Worm (Caenorhabditis elegans) whole organism, mixed stage, embryonic: Measurements from ENCODE around the gene math-45.

ENCODE experiments used
- M03D4.4 ChIP-seq: sonication (generic microtip); optimal IDR thresholded peaks from 2 replicates; lab custom pipeline; 2017; ENCODE audit warnings: mild to moderate bottlenecking, missing genetic modification characterization, missing compliant biosample characterization
- blmp-1 ChIP-seq: fragments of 150-350 bp; optimal IDR thresholded peaks from 2 replicates; lab custom pipeline; 2014; ENCODE audit warnings: missing biosample characterization, missing genetic modification characterization
- ceh-43 ChIP-seq: fragments of 200-800 bp; sonication (Bioruptor generic); optimal IDR thresholded peaks from 2 replicates; lab custom pipeline; 2018; ENCODE audit warnings: mild to moderate bottlenecking, missing genetic modification characterization, moderate library complexity, missing compliant biosample characterization
- ceh-83 ChIP-seq: fragments of 200-800 bp; sonication (Bioruptor generic); optimal IDR thresholded peaks from 2 replicates; lab custom pipeline; 2018; ENCODE audit warnings: mild to moderate bottlenecking, missing genetic modification characterization, missing compliant biosample characterization
- ces-1 ChIP-seq: fragments of 150-350 bp; optimal IDR thresholded peaks from 2 replicates; lab custom pipeline; 2014; ENCODE audit warnings: missing biosample characterization, missing genetic modification reagents, missing genetic modification characterization
- cnd-1 ChIP-seq: fragments of 200-800 bp; sonication (Bioruptor generic); optimal IDR thresholded peaks from 2 replicates; lab custom pipeline; 2018; ENCODE audit warnings: mild to moderate bottlenecking, missing genetic modification characterization, missing compliant biosample characterization
- drap-1 ChIP-seq: fragments of 200-800 bp; sonication (Bioruptor generic); optimal IDR thresholded peaks from 3 replicates; lab custom pipeline; 2018; ENCODE audit warnings: mild to moderate bottlenecking, missing genetic modification characterization, missing compliant biosample characterization
- elt-1 ChIP-seq: sonication (generic microtip); optimal IDR thresholded peaks from 2 replicates; lab custom pipeline; 2017; ENCODE audit warnings: missing genetic modification characterization, mild to moderate bottlenecking, missing compliant biosample characterization, antibody characterized with exemption, moderate library complexity, borderline replicate concordance; ENCODE audit not compliant: insufficient read depth
- elt-3 ChIP-seq: fragments of 150-350 bp; optimal IDR thresholded peaks from 2 replicates; lab custom pipeline; 2014; ENCODE audit warnings: missing biosample characterization, missing genetic modification characterization
- hlh-1 ChIP-seq: fragments of 150-350 bp; optimal IDR thresholded peaks from 2 replicates; lab custom pipeline; 2014; ENCODE audit warnings: missing biosample characterization, missing genetic modification reagents, missing genetic modification characterization
- lin-13 ChIP-seq: fragments of 150-350 bp; optimal IDR thresholded peaks from 2 replicates; lab custom pipeline; 2014; ENCODE audit warnings: missing biosample characterization, missing genetic modification characterization
- lin-32 ChIP-seq: fragments of 200-800 bp; sonication (Bioruptor generic); optimal IDR thresholded peaks from 2 replicates; lab custom pipeline; 2018; ENCODE audit warnings: mild to moderate bottlenecking, missing genetic modification characterization, missing compliant biosample characterization
- lsy-2 ChIP-seq: fragments of 150-350 bp; optimal IDR thresholded peaks from 2 replicates; lab custom pipeline; 2014; ENCODE audit warnings: missing biosample characterization, missing genetic modification characterization
- mab-5 ChIP-seq: fragments of 150-350 bp; optimal IDR thresholded peaks from 2 replicates; lab custom pipeline; 2014; ENCODE audit warnings: missing biosample characterization, missing genetic modification characterization
- mep-1 ChIP-seq: fragments of 150-350 bp; optimal IDR thresholded peaks from 2 replicates; lab custom pipeline; 2017; ENCODE audit warnings: missing biosample characterization, missing genetic modification reagents, missing genetic modification characterization, inconsistent platforms
- mls-2 ChIP-seq: sonication (generic microtip); optimal IDR thresholded peaks from 2 replicates; lab custom pipeline; 2016; ENCODE audit warnings: mild to moderate bottlenecking, missing genetic modification characterization, moderate library complexity, missing compliant biosample characterization
- nhr-12 ChIP-seq: fragments of 150-350 bp; optimal IDR thresholded peaks from 2 replicates; lab custom pipeline; 2014; ENCODE audit warnings: missing biosample characterization, missing genetic modification characterization
- nhr-2 ChIP-seq: fragments of 150-350 bp; optimal IDR thresholded peaks from 2 replicates; lab custom pipeline; 2014; ENCODE audit warnings: missing biosample characterization, missing genetic modification characterization
- nhr-237 ChIP-seq: fragments of 150-350 bp; optimal IDR thresholded peaks from 2 replicates; lab custom pipeline; 2014; ENCODE audit warnings: missing biosample characterization, missing genetic modification characterization
- nhr-28 ChIP-seq: fragments of 150-350 bp; optimal IDR thresholded peaks from 2 replicates; lab custom pipeline; 2014; ENCODE audit warnings: missing biosample characterization, missing genetic modification characterization
- nhr-76 ChIP-seq: sonication (generic microtip); optimal IDR thresholded peaks from 2 replicates; lab custom pipeline; 2017; ENCODE audit warnings: missing biosample characterization, missing genetic modification characterization
- sem-2 ChIP-seq: fragments of 200-800 bp; sonication (Bioruptor generic); optimal IDR thresholded peaks from 2 replicates; lab custom pipeline; 2018; ENCODE audit warnings: mild to moderate bottlenecking, missing genetic modification characterization, missing compliant biosample characterization
- sptf-1 ChIP-seq: sonication (generic microtip); optimal IDR thresholded peaks from 2 replicates; lab custom pipeline; 2017; ENCODE audit warnings: mild to moderate bottlenecking, missing genetic modification characterization, moderate library complexity, missing compliant biosample characterization
- tbx-8 ChIP-seq: fragments of 200-800 bp; sonication (Bioruptor generic); optimal IDR thresholded peaks from 2 replicates; lab custom pipeline; 2018; ENCODE audit warnings: mild to moderate bottlenecking, missing genetic modification characterization, moderate library complexity, missing compliant biosample characterization
- unc-120 ChIP-seq: sonication (generic microtip); optimal IDR thresholded peaks from 2 replicates; lab custom pipeline; 2017; ENCODE audit warnings: missing genetic modification characterization, missing compliant biosample characterization; ENCODE audit not compliant: poor library complexity, severe bottlenecking
- unc-62 ChIP-seq: fragments of 150-350 bp; optimal IDR thresholded peaks from 2 replicates; lab custom pipeline; 2014; ENCODE audit warnings: missing biosample characterization, missing genetic modification reagents, missing genetic modification characterization
- zip-8 ChIP-seq: fragments of 150-350 bp; optimal IDR thresholded peaks from 2 replicates; lab custom pipeline; 2014; ENCODE audit warnings: missing biosample characterization, missing genetic modification characterization
- ztf-11 ChIP-seq: fragments of 150-350 bp; optimal IDR thresholded peaks from 2 replicates; lab custom pipeline; 2014; ENCODE audit warnings: missing biosample characterization, missing genetic modification characterization

Gene math-45

DNA sequence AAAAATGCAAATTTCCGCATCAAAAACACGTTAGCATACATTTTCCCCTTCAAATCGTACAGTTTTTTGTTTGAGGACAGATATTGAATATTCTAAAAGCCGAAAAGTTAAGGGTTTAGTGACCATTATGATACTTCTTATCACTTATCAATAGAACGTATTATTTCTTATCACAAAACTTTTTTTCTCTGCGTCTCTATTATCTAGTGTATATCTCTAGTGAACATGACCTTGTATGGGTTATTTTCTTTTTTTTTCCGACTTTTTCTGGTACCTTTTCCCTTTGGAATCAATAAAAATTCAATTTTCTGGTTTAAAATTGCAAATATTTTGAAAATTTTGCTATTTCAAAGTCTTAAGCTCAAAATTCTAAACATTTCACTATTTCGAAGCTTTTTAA is 13.6 kb downstream of the math-45 start:
- no peak for TF ChIP-seq mab-5 (tag; lab: Kevin White, UChicago)
- no peak for TF ChIP-seq nhr-28 (tag; lab: Kevin White, UChicago)
- TF ChIP-seq mls-2: no peak
- TF ChIP-seq elt-1 (tag; lab: Kevin White, UChicago): no peak
- no peak for TF ChIP-seq elt-3 (tag; lab: Kevin White, UChicago)
- TF ChIP-seq cnd-1 (tag; lab: Kevin White, UChicago): no peak
- no peak for TF ChIP-seq sem-2 (GFP tag; lab: Kevin White, UChicago)
- no peak for TF ChIP-seq nhr-237
- TF ChIP-seq nhr-12 (tag; lab: Kevin White, UChicago): no peak
- TF ChIP-seq blmp-1 (tag; lab: Kevin White, UChicago): no peak

DNA sequence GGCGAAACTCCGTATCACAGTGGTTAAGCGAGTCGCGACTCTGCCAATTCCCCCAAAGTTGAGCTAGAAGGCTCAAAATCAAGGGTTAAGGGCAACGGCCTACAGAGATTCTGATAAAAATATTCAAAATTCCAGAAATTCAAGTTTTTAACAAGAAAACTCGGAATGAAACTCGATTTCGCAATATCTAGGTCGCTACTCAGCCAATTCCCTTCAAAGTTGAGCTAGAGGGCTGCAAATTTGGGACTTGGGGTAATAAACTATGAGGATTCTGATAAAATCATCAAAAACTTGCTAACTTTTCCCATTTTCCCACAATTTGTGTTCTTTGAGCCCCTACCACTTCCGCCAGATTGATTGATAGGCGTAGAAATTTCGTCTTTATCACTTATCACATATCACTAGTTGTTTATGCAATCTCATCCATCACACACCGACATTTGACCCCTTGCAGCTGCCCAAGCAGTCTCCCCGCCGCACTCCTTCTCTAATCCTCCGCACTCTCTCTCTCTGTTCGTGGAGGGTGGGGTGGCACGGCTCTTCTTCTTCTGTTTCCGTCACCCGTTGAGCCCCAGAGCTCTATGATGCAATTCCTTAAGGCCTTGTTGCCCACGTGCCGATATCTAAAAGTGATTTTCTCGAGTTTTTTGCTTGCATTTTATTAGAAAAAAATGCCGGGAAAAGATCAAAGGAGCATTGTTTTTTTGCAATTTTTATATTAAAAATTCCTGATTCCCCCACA is 15.5 kb downstream of the math-45 start:
- TF ChIP-seq lsy-2 (peak; percentile 8), sptf-1 (tag; lab: Kevin White, UChicago) (peak; percentile 48), ceh-83 (GFP tag; lab: Kevin White, UChicago) (no peak), tbx-8 (no peak), hlh-1 (tag; lab: Kevin White, UChicago) (peak; percentile 89), unc-62 (GFP tag; lab: Kevin White, UChicago) (peak; percentile 96), zip-8 (tag; lab: Kevin White, UChicago) (peak; percentile 12), M03D4.4 (tag; lab: Kevin White, UChicago) (peak; percentile 17), lin-32 (GFP tag; lab: Kevin White, UChicago) (peak; percentile 31), unc-120 (tag; lab: Kevin White, UChicago) (peak; percentile 73)

DNA sequence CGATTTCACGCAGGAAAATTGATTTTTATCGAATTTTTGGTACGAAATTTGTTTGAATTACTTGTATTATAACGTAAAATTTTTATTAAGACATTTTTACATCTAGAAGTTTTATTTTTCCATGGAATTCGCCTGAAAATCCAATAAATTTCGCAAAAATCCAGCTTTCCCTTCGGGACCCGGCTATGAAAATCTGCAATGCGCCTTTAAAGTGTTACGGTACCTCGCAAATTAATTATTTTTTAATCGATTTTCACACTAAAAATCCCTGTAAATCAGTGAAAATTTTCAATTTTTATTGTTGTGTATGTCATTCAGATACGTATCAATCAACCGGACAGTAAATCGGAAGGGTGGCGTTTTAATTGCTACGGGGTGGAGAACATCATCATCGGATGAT is 16.3 kb downstream of the math-45 start:
- TF ChIP-seq unc-62 (GFP tag; lab: Kevin White, UChicago): peak; percentile 9
- no peak for TF ChIP-seq lin-13

DNA sequence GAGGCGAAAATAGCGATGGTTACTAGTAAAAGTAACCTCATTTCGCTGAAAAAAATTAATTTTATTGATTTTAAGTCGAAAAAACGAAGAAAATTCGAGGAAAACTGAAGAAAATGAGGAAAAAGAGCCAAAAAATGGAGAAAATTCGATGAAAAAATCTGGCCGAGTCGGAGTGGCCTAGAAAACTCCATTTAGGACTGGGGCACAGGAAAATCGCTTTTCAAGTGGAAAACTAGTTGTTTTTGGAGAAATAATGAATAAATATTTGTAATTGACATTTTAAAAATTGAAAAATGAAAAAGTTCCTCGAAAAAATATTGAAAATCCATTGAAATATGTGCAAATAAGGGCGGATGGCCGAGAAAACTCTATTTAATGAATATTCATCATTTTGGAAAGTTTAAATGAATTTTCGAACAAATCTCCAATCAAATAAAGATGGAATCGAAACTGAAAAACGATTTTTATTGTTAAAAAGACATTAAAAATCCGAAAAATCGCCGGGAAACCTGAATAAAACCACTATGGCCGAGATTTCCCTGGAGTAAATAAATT is 16.9 kb downstream of the math-45 start, which contains the start of gene emc-1:
Gene emc-1 (minus strand): TSS at position 45 of the 555 bp plus-strand sequence.
- TF ChIP-seq unc-120 (tag; lab: Kevin White, UChicago) (no peak), ces-1 (GFP tag; lab: Kevin White, UChicago) (peak; percentile 75)

DNA sequence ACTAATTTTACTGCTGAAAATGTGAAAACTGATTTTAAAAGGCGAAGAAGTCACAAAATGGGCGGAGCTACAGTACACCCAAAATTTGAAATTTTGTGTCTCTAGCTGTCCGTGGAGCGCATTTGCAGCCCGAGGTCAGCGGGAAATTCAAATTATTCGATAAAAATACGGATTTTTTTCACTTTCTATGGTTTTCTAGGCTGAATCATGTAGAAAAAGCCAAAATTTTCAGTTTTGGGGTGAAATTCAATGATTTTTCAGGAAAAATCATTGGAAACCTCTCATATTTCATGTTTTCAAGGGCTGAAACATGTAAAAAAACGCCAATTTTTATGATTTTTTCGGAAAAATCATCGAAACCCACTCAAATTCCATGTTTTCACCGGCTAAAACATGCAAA is 26.4 kb downstream of the math-45 start:
- TF ChIP-seq sem-2 (GFP tag; lab: Kevin White, UChicago) (no peak), drap-1 (GFP tag; lab: Kevin White, UChicago) (no peak), ceh-43 (GFP tag; lab: Kevin White, UChicago) (no peak), nhr-28 (tag; lab: Kevin White, UChicago) (no peak), lin-13 (no peak), lin-32 (GFP tag; lab: Kevin White, UChicago) (no peak), nhr-237 (no peak), zip-8 (tag; lab: Kevin White, UChicago) (no peak), nhr-2 (tag; lab: Kevin White, UChicago) (no peak), ztf-11 (tag; lab: Kevin White, UChicago) (no peak), ceh-83 (GFP tag; lab: Kevin White, UChicago) (no peak), hlh-1 (tag; lab: Kevin White, UChicago) (no peak), nhr-76 (no peak), mep-1 (no peak), ces-1 (GFP tag; lab: Kevin White, UChicago) (no peak), elt-1 (tag; lab: Kevin White, UChicago) (no peak), unc-62 (GFP tag; lab: Kevin White, UChicago) (no peak)

DNA sequence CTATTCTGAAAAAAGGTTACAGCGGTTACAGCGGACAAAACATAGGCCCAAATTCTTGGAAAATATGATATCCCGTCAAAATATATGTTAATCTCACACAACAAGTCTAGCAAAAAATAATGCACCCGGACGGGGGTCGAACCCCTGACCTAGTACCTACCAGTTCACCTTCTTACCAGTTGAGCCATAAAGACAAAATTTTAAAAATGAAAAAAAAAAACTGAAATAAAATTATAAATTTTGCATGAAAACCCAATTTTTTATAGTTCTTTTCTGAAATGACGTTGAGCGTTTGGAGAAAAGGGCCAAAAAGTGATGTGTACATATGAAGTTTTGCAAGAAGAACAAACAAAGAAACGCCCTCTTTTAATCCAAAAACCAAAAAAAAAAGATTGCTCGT is 34.8 kb downstream of the math-45 start:
- TF ChIP-seq sem-2 (GFP tag; lab: Kevin White, UChicago): no peak
